Worm (Caenorhabditis elegans): Measurements from ENCODE around the gene F07G11.2.
A peak's percentile ranks its signal among the peaks of the same experiment; 100 is the strongest.
"Not testable (repeated sequence)": the region's sequence is repeated elsewhere in the genome, so short reads cannot be mapped to it uniquely, and the experiment has no call there.

F07G11.2 gene

ce11 chrV:7345494-7345893 is 40.9 kb downstream of the F07G11.2 start, which contains the start of gene nhr-147:
nhr-147 (plus strand) TSS chrV:7345794.
- TF ChIP-seq sem-2 (GFP tag; optimal IDR thresholded peaks at IDR 0.05); ceh-43 (GFP tag; optimal IDR thresholded peaks at IDR 0.05); snpc-4 (tag; optimal IDR thresholded peaks at IDR 0.05): not testable (repeated sequence)

ce11 chrV:7349541-7349940 is 44.9 kb downstream of the F07G11.2 start, which contains the start of gene nhr-149:
nhr-149 (minus strand) TSS chrV:7349641.
- TF ChIP-seq ceh-39 (tag; optimal IDR thresholded peaks at IDR 0.05) (no peak), zip-8 (tag; optimal IDR thresholded peaks at IDR 0.05) (peak; percentile 53)

DNA sequence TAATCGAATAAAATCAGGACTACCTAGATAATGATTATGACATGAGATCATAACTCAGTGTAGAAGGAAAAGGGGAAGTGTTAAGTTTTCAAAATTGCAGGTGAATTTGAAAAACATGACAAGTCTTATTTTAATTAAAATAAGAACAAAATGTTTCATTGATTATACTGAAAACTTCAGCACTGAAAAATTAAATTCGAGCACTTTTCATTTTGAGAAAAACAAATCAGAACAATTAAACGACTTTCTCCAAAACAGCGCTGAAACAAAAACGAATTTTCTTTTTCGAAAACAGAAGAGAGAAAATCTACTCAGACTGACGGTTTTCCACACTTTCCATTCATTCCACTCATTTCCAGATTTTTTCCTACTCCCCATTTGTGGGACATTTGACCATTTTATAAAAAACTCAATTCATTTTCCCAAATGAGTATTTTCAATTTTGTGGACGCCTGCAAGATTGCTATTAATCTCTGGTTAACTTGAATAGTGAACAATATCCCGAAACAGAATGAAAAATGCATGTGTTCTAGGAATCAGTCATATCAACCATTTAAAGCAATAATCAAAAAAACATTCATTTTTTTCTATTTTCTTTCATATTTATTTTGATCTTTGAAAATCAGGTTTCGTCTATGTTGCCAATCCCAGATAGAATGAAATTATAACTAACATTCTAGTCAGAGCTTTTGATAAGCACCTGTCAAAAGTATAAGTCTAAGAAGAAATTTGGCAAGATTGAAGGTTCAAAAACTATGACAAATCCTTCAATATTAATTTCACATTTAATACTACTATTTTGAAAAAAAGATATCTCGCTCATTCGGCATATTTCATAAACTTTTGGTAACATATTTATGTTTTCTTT is 47.8 kb downstream of the F07G11.2 start, which contains the start of the genes srh-231 and srh-275:
TSS of gene srh-231 (minus strand) at position 51 of the 868 bp plus-strand sequence.
TSS of gene srh-275 (plus strand) at position 818 of the 868 bp plus-strand sequence.
- TF ChIP-seq nhr-28 (tag; optimal IDR thresholded peaks at IDR 0.05) (no peak), nhr-237 (tag; optimal IDR thresholded peaks at IDR 0.05) (no peak), mls-2 (tag; optimal IDR thresholded peaks at IDR 0.05) (no peak), pha-4 (tag; optimal IDR thresholded peaks at IDR 0.05) (no peak), unc-62 (GFP tag; optimal IDR thresholded peaks at IDR 0.05) (no peak), unc-120 (tag; optimal IDR thresholded peaks at IDR 0.05; ENCODE audit: poor library complexity, severe bottlenecking) (no peak)

DNA sequence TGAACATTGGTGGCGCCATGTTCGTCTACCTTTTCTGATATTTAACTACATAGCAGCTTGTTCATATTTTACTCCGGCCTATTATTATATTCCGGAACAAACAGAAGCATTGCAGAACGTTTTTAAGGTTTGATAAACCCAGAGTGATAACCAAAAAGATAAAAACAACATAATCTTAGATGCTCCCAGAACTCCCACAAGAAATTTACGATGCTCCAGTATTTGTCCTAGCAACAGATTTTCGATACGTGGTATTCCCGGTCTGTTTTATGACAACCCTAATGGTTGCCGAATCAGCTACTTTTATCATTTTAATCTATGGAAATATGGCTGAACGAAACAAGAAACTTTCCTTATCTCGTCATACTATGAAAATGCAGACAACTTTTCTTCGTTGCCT is 49.0 kb downstream of the F07G11.2 start:
- TF ChIP-seq ham-2 (GFP tag; optimal IDR thresholded peaks at IDR 0.05) = no peak
- TF ChIP-seq mep-1 (tag; optimal IDR thresholded peaks at IDR 0.05) = no peak
- TF ChIP-seq elt-1 (tag; optimal IDR thresholded peaks at IDR 0.05; ENCODE audit: borderline replicate concordance, insufficient read depth) = no peak
- TF ChIP-seq elt-3 (tag; optimal IDR thresholded peaks at IDR 0.05) = no peak
- TF ChIP-seq cnd-1 (tag; optimal IDR thresholded peaks at IDR 0.05) = no peak
- TF ChIP-seq unc-39 (tag; optimal IDR thresholded peaks at IDR 0.05) = no peak
- no peak for TF ChIP-seq sem-2 (GFP tag; optimal IDR thresholded peaks at IDR 0.05)
- no peak for TF ChIP-seq nhr-2 (tag; optimal IDR thresholded peaks at IDR 0.05)
- no peak for TF ChIP-seq zip-8 (tag; optimal IDR thresholded peaks at IDR 0.05)
- no peak for TF ChIP-seq hlh-1 (tag; optimal IDR thresholded peaks at IDR 0.05)
- TF ChIP-seq nhr-28 (tag; optimal IDR thresholded peaks at IDR 0.05) = no peak
- TF ChIP-seq ceh-83 (GFP tag; optimal IDR thresholded peaks at IDR 0.05) = no peak
- TF ChIP-seq tbx-8 (GFP tag; optimal IDR thresholded peaks at IDR 0.05) = no peak
- TF ChIP-seq snpc-4 (tag; optimal IDR thresholded peaks at IDR 0.05) = no peak
- TF ChIP-seq nhr-76 (tag; optimal IDR thresholded peaks at IDR 0.05) = no peak
- TF ChIP-seq ceh-39 (tag; optimal IDR thresholded peaks at IDR 0.05) = no peak
- no peak for TF ChIP-seq nhr-237 (tag; optimal IDR thresholded peaks at IDR 0.05)
- TF ChIP-seq M03D4.4 (tag; optimal IDR thresholded peaks at IDR 0.05) = no peak
- no peak for TF ChIP-seq nhr-12 (tag; optimal IDR thresholded peaks at IDR 0.05)
- no peak for TF ChIP-seq lin-32 (GFP tag; optimal IDR thresholded peaks at IDR 0.05)

All from whole organism, mixed stage, embryonic.